Worm (Caenorhabditis elegans) whole organism, young adult: ENCODE results near the gene B0034.5.

ENCODE experiments used
- B0035.1 ChIP-seq: sonication (generic microtip); optimal IDR thresholded peaks from 2 replicates; lab custom pipeline; 2016; ENCODE audit warnings: missing genetic modification characterization, mild to moderate bottlenecking, missing compliant biosample characterization, missing genotype, missing genetic modification reagents
- C17E4.6 ChIP-seq: fragments of 200-800 bp; sonication (Bioruptor generic); IDR thresholded peaks from 2 replicates; pipeline ENCODE4 v1.3.6; 2022; ENCODE audit warnings: missing genetic modification reagents, missing genetic modification characterization, missing compliant biosample characterization
- F10E7.11 ChIP-seq: sonication (generic microtip); optimal IDR thresholded peaks from 2 replicates; lab custom pipeline; 2017; ENCODE audit warnings: mild to moderate bottlenecking, missing genetic modification characterization, moderate library complexity, missing compliant biosample characterization
- F23B12.7 ChIP-seq: sonication (generic microtip); optimal IDR thresholded peaks from 2 replicates; lab custom pipeline; 2017; ENCODE audit warnings: missing genetic modification characterization, mild to moderate bottlenecking, missing compliant biosample characterization, antibody characterized with exemption, moderate library complexity; ENCODE audit not compliant: insufficient read depth
- F49E8.2 ChIP-seq: sonication (generic microtip); optimal IDR thresholded peaks from 3 replicates; lab custom pipeline; 2017; ENCODE audit warnings: missing genetic modification characterization, mild to moderate bottlenecking, missing compliant biosample characterization, antibody characterized with exemption, moderate library complexity; ENCODE audit not compliant: insufficient read depth
- F57A8.1 ChIP-seq: fragments of 200-800 bp; sonication (Bioruptor generic); optimal IDR thresholded peaks from 2 replicates; lab custom pipeline; 2018; ENCODE audit warnings: mild to moderate bottlenecking, missing genetic modification characterization, moderate library complexity, missing compliant biosample characterization
- F57C9.4 ChIP-seq: sonication (generic microtip); optimal IDR thresholded peaks from 2 replicates; lab custom pipeline; 2017; ENCODE audit warnings: mild to moderate bottlenecking, missing genetic modification characterization, missing compliant biosample characterization
- T26A5.8 ChIP-seq: sonication (generic microtip); optimal IDR thresholded peaks from 2 replicates; lab custom pipeline; 2016; ENCODE audit warnings: missing genetic modification characterization, missing compliant biosample characterization
- Y56A3A.18 ChIP-seq: fragments of 200-800 bp; sonication (Bioruptor generic); IDR thresholded peaks from 2 replicates; pipeline ENCODE4 v1.3.6; 2022; ENCODE audit warnings: missing genetic modification reagents, missing genetic modification characterization, missing compliant biosample characterization
- Y67H2A.10 ChIP-seq: fragments of 200-800 bp; sonication (Bioruptor generic); conservative IDR thresholded peaks from 2 replicates; pipeline ENCODE4 v1.3.6; 2022; ENCODE audit warnings: missing genetic modification reagents, missing genetic modification characterization, missing compliant biosample characterization
- Y95B8A.8 ChIP-seq: fragments of 200-800 bp; sonication (Bioruptor generic); IDR thresholded peaks from 2 replicates; pipeline ENCODE4 v1.3.6; 2022; ENCODE audit warnings: missing genetic modification reagents, missing genetic modification characterization, missing compliant biosample characterization
- akir-1 ChIP-seq: fragments of 200-800 bp; sonication (Bioruptor generic); optimal IDR thresholded peaks from 2 replicates; lab custom pipeline; 2018; ENCODE audit warnings: mild to moderate bottlenecking, missing genetic modification characterization, moderate library complexity, missing compliant biosample characterization
- atf-7 ChIP-seq: sonication (generic microtip); optimal IDR thresholded peaks from 2 replicates; lab custom pipeline; 2017; ENCODE audit warnings: mild to moderate bottlenecking, missing genetic modification characterization, missing compliant biosample characterization
- athp-1 ChIP-seq: sonication (generic microtip); optimal IDR thresholded peaks from 2 replicates; lab custom pipeline; 2017; ENCODE audit warnings: mild to moderate bottlenecking, missing genetic modification characterization, missing compliant biosample characterization
- attf-6 ChIP-seq: fragments of 200-800 bp; sonication (Bioruptor generic); IDR thresholded peaks from 2 replicates; pipeline ENCODE4 v1.3.6; 2022; ENCODE audit warnings: missing genetic modification reagents, missing genetic modification characterization, missing compliant biosample characterization
- bed-2 ChIP-seq: fragments of 200-800 bp; sonication (Bioruptor generic); IDR thresholded peaks from 2 replicates; pipeline ENCODE4 v1.3.6; 2022; ENCODE audit warnings: missing genetic modification reagents, missing genetic modification characterization, missing compliant biosample characterization
- cebp-2 ChIP-seq: fragments of 200-800 bp; sonication (Bioruptor generic); IDR thresholded peaks from 2 replicates; pipeline ENCODE4 v1.3.6; 2022; ENCODE audit warnings: missing genetic modification characterization, missing compliant biosample characterization
- ceh-40 ChIP-seq: fragments of 200-800 bp; sonication (Bioruptor generic); IDR thresholded peaks from 2 replicates; pipeline ENCODE4 v1.3.6; 2022; ENCODE audit warnings: missing genetic modification characterization, missing compliant biosample characterization
- ceh-91 ChIP-seq: fragments of 200-800 bp; sonication (Bioruptor generic); IDR thresholded peaks from 2 replicates; pipeline ENCODE4 v1.3.6; 2022; ENCODE audit warnings: missing genetic modification reagents, missing genetic modification characterization, missing compliant biosample characterization
- dpl-1 ChIP-seq: fragments of 150-350 bp; optimal IDR thresholded peaks from 2 replicates; lab custom pipeline; 2014; ENCODE audit warnings: missing biosample characterization, missing genetic modification reagents, missing genetic modification characterization
- hlh-26 ChIP-seq: fragments of 200-800 bp; sonication (Bioruptor generic); conservative IDR thresholded peaks from 2 replicates; pipeline ENCODE4 v1.3.6; 2022; ENCODE audit warnings: missing genetic modification reagents, missing genetic modification characterization, missing compliant biosample characterization
- lin-26 ChIP-seq: fragments of 200-800 bp; sonication (Bioruptor generic); IDR thresholded peaks from 2 replicates; pipeline ENCODE4 v1.3.6; 2022; ENCODE audit warnings: missing genetic modification reagents, missing genetic modification characterization, missing compliant biosample characterization
- lsl-1 ChIP-seq: fragments of 200-800 bp; sonication (Bioruptor generic); optimal IDR thresholded peaks from 2 replicates; lab custom pipeline; 2018; ENCODE audit warnings: mild to moderate bottlenecking, missing genetic modification characterization, moderate library complexity, missing compliant biosample characterization
- madf-10 ChIP-seq: sonication (generic microtip); optimal IDR thresholded peaks from 2 replicates; lab custom pipeline; 2016; ENCODE audit warnings: mild to moderate bottlenecking, missing genetic modification characterization, missing compliant biosample characterization
- madf-8 ChIP-seq: fragments of 200-800 bp; sonication (Bioruptor generic); conservative IDR thresholded peaks from 2 replicates; pipeline ENCODE4 v1.3.6; 2022; ENCODE audit warnings: missing genetic modification reagents, missing genetic modification characterization, missing compliant biosample characterization
- mes-4 ChIP-seq: sonication (generic microtip); optimal IDR thresholded peaks from 2 replicates; lab custom pipeline; 2016; ENCODE audit warnings: missing genotype, missing genetic modification characterization, missing compliant biosample characterization
- nfya-1 ChIP-seq: sonication (generic microtip); optimal IDR thresholded peaks from 2 replicates; lab custom pipeline; 2017; ENCODE audit warnings: antibody characterized with exemption, missing compliant biosample characterization, missing genetic modification characterization, borderline replicate concordance; ENCODE audit not compliant: insufficient read depth
- nhr-27 ChIP-seq: fragments of 200-800 bp; sonication (Bioruptor generic); optimal IDR thresholded peaks from 2 replicates; lab custom pipeline; 2018; ENCODE audit warnings: mild to moderate bottlenecking, missing genetic modification characterization, moderate library complexity, missing compliant biosample characterization
- nhr-90 ChIP-seq: sonication (generic microtip); optimal IDR thresholded peaks from 2 replicates; lab custom pipeline; 2016; ENCODE audit warnings: missing genotype, mild to moderate bottlenecking, missing genetic modification characterization, missing compliant biosample characterization
- rpc-1 ChIP-seq, 2 experiments: fragments of 150-350 bp in 1 of 2; sonication (generic microtip) in 1 of 2; optimal IDR thresholded peaks; 2 replicates each; lab custom pipeline; 2014 to 2018; ENCODE audit warnings: missing biosample characterization in 1 of 2, missing genetic modification characterization in 1 of 2, missing genetic modification reagents in 1 of 2, missing genotype in 1 of 2
- snpc-1.1 ChIP-seq: sonication (generic microtip); optimal IDR thresholded peaks from 2 replicates; lab custom pipeline; 2017; ENCODE audit warnings: missing genetic modification characterization, mild to moderate bottlenecking, missing compliant biosample characterization, antibody characterized with exemption, moderate library complexity, missing genotype, missing genetic modification reagents; ENCODE audit not compliant: insufficient read depth
- snpc-1.3 ChIP-seq: sonication (generic microtip); optimal IDR thresholded peaks from 2 replicates; lab custom pipeline; 2017; ENCODE audit warnings: missing genetic modification characterization, mild to moderate bottlenecking, missing compliant biosample characterization, antibody characterized with exemption, moderate library complexity, missing genotype, missing genetic modification reagents; ENCODE audit not compliant: insufficient read depth
- tlf-1 ChIP-seq: fragments of 200-800 bp; sonication (Bioruptor generic); optimal IDR thresholded peaks from 2 replicates; lab custom pipeline; 2018; ENCODE audit warnings: mild to moderate bottlenecking, missing genetic modification characterization, missing compliant biosample characterization
- unc-62 ChIP-seq: fragments of 150-350 bp; optimal IDR thresholded peaks from 2 replicates; lab custom pipeline; 2014; ENCODE audit warnings: missing biosample characterization, missing genetic modification reagents, missing genetic modification characterization
- zfh-2 ChIP-seq: fragments of 200-800 bp; sonication (Bioruptor generic); conservative IDR thresholded peaks from 2 replicates; pipeline ENCODE4 v1.3.6; 2022; ENCODE audit warnings: missing genetic modification reagents, missing genetic modification characterization, missing compliant biosample characterization
- ztf-18 ChIP-seq: sonication (generic microtip); optimal IDR thresholded peaks from 2 replicates; lab custom pipeline; 2016; ENCODE audit warnings: missing genotype, mild to moderate bottlenecking, missing genetic modification characterization, missing compliant biosample characterization
- ztf-22 ChIP-seq: fragments of 200-800 bp; sonication (Bioruptor generic); optimal IDR thresholded peaks from 2 replicates; lab custom pipeline; 2018; ENCODE audit warnings: mild to moderate bottlenecking, missing genetic modification characterization, moderate library complexity, missing compliant biosample characterization

B0034.5 gene

ce11 chrII:5997257-5997656 lies 22.5 kb upstream of the B0034.5 start, which contains the start of gene ins-5 (continued):
- TF ChIP-seq mes-4 (tag; lab: Kevin White, UChicago) = no peak

ce11 chrII:5996066-5996465 lies 21.3 kb upstream of the B0034.5 start, which contains the start of gene ins-4:
ins-4 (plus strand) TSS chrII:5996366.
- TF ChIP-seq attf-6 (GFP tag; lab: Robert Waterston, UW) = no peak
- TF ChIP-seq F57A8.1 = no peak
- no peak for TF ChIP-seq nhr-90
- no peak for TF ChIP-seq lsl-1 (GFP tag; lab: Kevin White, UChicago)
- TF ChIP-seq Y67H2A.10 = no peak
- TF ChIP-seq C17E4.6 = no peak
- no peak for TF ChIP-seq bed-2 (GFP tag; lab: Robert Waterston, UW)
- TF ChIP-seq ceh-40 = no peak
- no peak for TF ChIP-seq Y56A3A.18 (GFP tag; lab: Robert Waterston, UW)
- no peak for TF ChIP-seq Y95B8A.8 (GFP tag; lab: Robert Waterston, UW)
- TF ChIP-seq ceh-91 (GFP tag; lab: Robert Waterston, UW) = no peak
- TF ChIP-seq F49E8.2 (tag; lab: Kevin White, UChicago) = no peak
- no peak for TF ChIP-seq F10E7.11 (tag; lab: Kevin White, UChicago)
- TF ChIP-seq nfya-1 (tag; lab: Kevin White, UChicago) = no peak
- TF ChIP-seq cebp-2 = no peak

- TF ChIP-seq F57C9.4 (tag; lab: Kevin White, UChicago) = no peak
These were observed 15.9 kb upstream of the B0034.5 start, which contains the start of gene ins-3 for ce11 chrII:5990668-5991067. ins-3 (minus strand) TSS chrII:5990768.

ce11 chrII:5988224-5988623 lies 13.4 kb upstream of the B0034.5 start, which contains the start of gene ins-2:
ins-2 (plus strand) TSS chrII:5988524.
- TF ChIP-seq hlh-26 (GFP tag; lab: Robert Waterston, UW) = no peak

ce11 chrII:5969303-5969702 lies 5.5 kb downstream of the B0034.5 start, which contains the start of gene B0034.4:
B0034.4 (minus strand) TSS chrII:5969531.
- no peak for TF ChIP-seq snpc-1.1 (tag; lab: Kevin White, UChicago)
- TF ChIP-seq T26A5.8 (tag; lab: Kevin White, UChicago) = no peak

ce11 chrII:5968037-5968436 lies 6.7 kb downstream of the B0034.5 start, which contains the start of gene B0034.1:
B0034.1 (plus strand) TSS chrII:5968337.
- TF ChIP-seq ztf-22 (no peak), athp-1 (tag; lab: Kevin White, UChicago) (no peak), madf-10 (tag; lab: Kevin White, UChicago) (no peak), cebp-2 (no peak), lin-26 (GFP tag; lab: Robert Waterston, UW) (no peak), F23B12.7 (tag; lab: Kevin White, UChicago) (no peak), rpc-1 (optimal IDR thresholded peaks at IDR 0.05; lab: Kevin White, UChicago) (no peak), rpc-1 (tag; optimal IDR thresholded peaks at IDR 0.05; lab: Kevin White, UChicago) (no peak), bed-2 (GFP tag; lab: Robert Waterston, UW) (no peak), atf-7 (no peak), madf-8 (GFP tag; lab: Robert Waterston, UW) (no peak), unc-62 (GFP tag; lab: Kevin White, UChicago) (no peak), nhr-27 (no peak), attf-6 (GFP tag; lab: Robert Waterston, UW) (no peak), ztf-18 (tag; lab: Kevin White, UChicago) (no peak), dpl-1 (GFP tag; lab: Kevin White, UChicago) (no peak), tlf-1 (no peak), B0035.1 (tag; lab: Kevin White, UChicago) (no peak), akir-1 (GFP tag; lab: Kevin White, UChicago) (no peak), zfh-2 (GFP tag; lab: Robert Waterston, UW) (no peak), snpc-1.3 (tag; lab: Kevin White, UChicago) (no peak)
